Fruit fly (Drosophila melanogaster) whole organism, prepupa: ENCODE measurements around the gene Bx.

Experiments used
- Blimp-1 ChIP-seq: fragments of 200-800 bp; sonication (Bioruptor generic); optimal IDR thresholded peaks from 3 replicates; lab custom pipeline; 2017; ENCODE audit warnings: missing biosample characterization, missing genetic modification characterization, mild to moderate bottlenecking, moderate library complexity, missing genetic modification reagents
- CG10669 ChIP-seq: fragments of 200-800 bp; sonication (Bioruptor generic); optimal IDR thresholded peaks from 3 replicates; lab custom pipeline; 2018; ENCODE audit warnings: missing biosample characterization, mild to moderate bottlenecking, missing genetic modification characterization, moderate library complexity
- CG11294 ChIP-seq: fragments of 200-800 bp; sonication (Bioruptor generic); IDR thresholded peaks from 2 replicates; pipeline ENCODE4 v1.3.6; 2022; ENCODE audit warnings: missing biosample characterization, missing genetic modification characterization
- CG11762 ChIP-seq: fragments of 200-800 bp; sonication (Bioruptor generic); optimal IDR thresholded peaks from 3 replicates; lab custom pipeline; 2016; ENCODE audit warnings: missing biosample characterization, missing genetic modification characterization; ENCODE audit not compliant: insufficient read depth
- CG11902 ChIP-seq: fragments of 200-800 bp; sonication (Bioruptor generic); optimal IDR thresholded peaks from 3 replicates; lab custom pipeline; 2016; ENCODE audit warnings: missing biosample characterization, missing genetic modification characterization
- CG1621 ChIP-seq: fragments of 200-800 bp; sonication (Bioruptor generic); optimal IDR thresholded peaks from 3 replicates; lab custom pipeline; 2018; ENCODE audit warnings: missing biosample characterization, mild to moderate bottlenecking, missing genetic modification characterization
- CG16779 ChIP-seq: fragments of 200-800 bp; sonication (Bioruptor generic); optimal IDR thresholded peaks from 3 replicates; lab custom pipeline; 2017; ENCODE audit warnings: missing biosample characterization, mild to moderate bottlenecking, missing genetic modification characterization
- CG3032 ChIP-seq: fragments of 200-800 bp; optimal IDR thresholded peaks from 2 replicates; lab custom pipeline; 2019; ENCODE audit warnings: missing biosample characterization, mild to moderate bottlenecking, missing genetic modification characterization, moderate library complexity
- CG32006 ChIP-seq: fragments of 200-800 bp; sonication (Bioruptor generic); optimal IDR thresholded peaks from 3 replicates; lab custom pipeline; 2017; ENCODE audit warnings: missing biosample characterization, mild to moderate bottlenecking, missing genetic modification characterization
- CG34406 ChIP-seq: fragments of 200-800 bp; sonication (Bioruptor generic); optimal IDR thresholded peaks from 3 replicates; lab custom pipeline; 2016; ENCODE audit warnings: missing biosample characterization, missing genetic modification characterization
- CG4318 ChIP-seq: fragments of 200-800 bp; sonication (Bioruptor generic); optimal IDR thresholded peaks from 3 replicates; lab custom pipeline; 2017; ENCODE audit warnings: missing biosample characterization, mild to moderate bottlenecking, missing genetic modification characterization
- CG6276 ChIP-seq: fragments of 200-800 bp; sonication (Bioruptor generic); optimal IDR thresholded peaks from 2 replicates; lab custom pipeline; 2017; ENCODE audit warnings: missing biosample characterization, mild to moderate bottlenecking, missing genetic modification characterization
- CG6792 ChIP-seq: fragments of 200-800 bp; sonication (Bioruptor generic); optimal IDR thresholded peaks from 3 replicates; lab custom pipeline; 2016; ENCODE audit warnings: missing biosample characterization, missing genetic modification characterization
- CG6808 ChIP-seq: fragments of 200-800 bp; sonication (Bioruptor generic); optimal IDR thresholded peaks from 3 replicates; lab custom pipeline; 2017; ENCODE audit warnings: missing biosample characterization, missing genetic modification characterization, mild to moderate bottlenecking, moderate library complexity, missing genetic modification reagents
- CG7368 ChIP-seq: fragments of 200-800 bp; sonication (Bioruptor generic); optimal IDR thresholded peaks from 3 replicates; lab custom pipeline; 2016; ENCODE audit warnings: missing biosample characterization, missing genetic modification characterization
- CG8119 ChIP-seq: fragments of 200-800 bp; sonication (Bioruptor generic); IDR thresholded peaks from 3 replicates; pipeline ENCODE4 v1.3.6; 2022; ENCODE audit warnings: missing biosample characterization, missing genetic modification characterization
- CG8319 ChIP-seq: fragments of 200-800 bp; sonication (Bioruptor generic); optimal IDR thresholded peaks from 3 replicates; lab custom pipeline; 2016; ENCODE audit warnings: missing biosample characterization, missing genetic modification characterization
- CG9139 ChIP-seq: fragments of 200-800 bp; sonication (Bioruptor generic); optimal IDR thresholded peaks from 3 replicates; lab custom pipeline; 2017; ENCODE audit warnings: missing biosample characterization, mild to moderate bottlenecking, missing genetic modification characterization
- Eip78C ChIP-seq: fragments of 200-800 bp; sonication (Bioruptor generic); peaks from one replicate; lab custom pipeline; 2016; ENCODE audit warnings: missing biosample characterization, missing genetic modification characterization
- Eip93F ChIP-seq: fragments of 200-800 bp; sonication (Bioruptor generic); optimal IDR thresholded peaks from 2 replicates; lab custom pipeline; 2016; ENCODE audit warnings: missing biosample characterization, mild to moderate bottlenecking, missing genetic modification characterization
- Ets96B ChIP-seq: fragments of 200-800 bp; optimal IDR thresholded peaks from 2 replicates; lab custom pipeline; 2019; ENCODE audit warnings: missing biosample characterization, mild to moderate bottlenecking, missing genetic modification characterization, moderate library complexity
- Hr38 ChIP-seq: sonication (Bioruptor generic); optimal IDR thresholded peaks from 2 replicates; lab custom pipeline; 2016; ENCODE audit warnings: missing biosample characterization, missing genetic modification characterization
- Hr4 ChIP-seq: fragments of 200-800 bp; sonication (Bioruptor generic); optimal IDR thresholded peaks from 3 replicates; lab custom pipeline; 2016; ENCODE audit warnings: missing biosample characterization, missing genetic modification characterization
- Lpt ChIP-seq: fragments of 200-800 bp; sonication (Bioruptor generic); optimal IDR thresholded peaks from 3 replicates; lab custom pipeline; 2016; ENCODE audit warnings: missing biosample characterization, missing genetic modification characterization
- Met ChIP-seq: fragments of 200-800 bp; sonication (Bioruptor generic); optimal IDR thresholded peaks from 3 replicates; lab custom pipeline; 2016; ENCODE audit warnings: missing biosample characterization, missing genetic modification characterization
- Sox15 ChIP-seq: fragments of 200-800 bp; sonication (Bioruptor generic); optimal IDR thresholded peaks from 3 replicates; lab custom pipeline; 2016; ENCODE audit warnings: missing biosample characterization, missing genetic modification characterization
- achi ChIP-seq: fragments of 200-800 bp; sonication (Bioruptor generic); optimal IDR thresholded peaks from 3 replicates; lab custom pipeline; 2016; ENCODE audit warnings: missing biosample characterization, missing genetic modification characterization
- acj6 ChIP-seq: fragments of 200-800 bp; sonication (Bioruptor generic); optimal IDR thresholded peaks from 3 replicates; lab custom pipeline; 2016; ENCODE audit warnings: missing biosample characterization, missing genetic modification characterization
- cyc ChIP-seq: fragments of 200-800 bp; sonication (Bioruptor generic); optimal IDR thresholded peaks from 3 replicates; lab custom pipeline; 2016; ENCODE audit warnings: missing biosample characterization, missing genetic modification characterization
- dac ChIP-seq: fragments of 200-800 bp; sonication (Bioruptor generic); optimal IDR thresholded peaks from 2 replicates; lab custom pipeline; 2017; ENCODE audit warnings: missing biosample characterization, mild to moderate bottlenecking, missing genetic modification characterization
- dsx ChIP-seq: fragments of 200-800 bp; optimal IDR thresholded peaks from 3 replicates; lab custom pipeline; 2019; ENCODE audit warnings: missing biosample characterization, mild to moderate bottlenecking, missing genetic modification characterization, moderate library complexity; ENCODE audit not compliant: poor library complexity, severe bottlenecking
- eg ChIP-seq: fragments of 200-800 bp; sonication (Bioruptor generic); IDR thresholded peaks from 3 replicates; pipeline ENCODE4 v1.3.6; 2022; ENCODE audit warnings: missing biosample characterization, missing genetic modification characterization
- fd85E ChIP-seq: fragments of 200-800 bp; sonication (Bioruptor generic); optimal IDR thresholded peaks from 3 replicates; lab custom pipeline; 2016; ENCODE audit warnings: missing biosample characterization, missing genetic modification characterization
- fkh ChIP-seq: fragments of 200-800 bp; sonication (Bioruptor generic); optimal IDR thresholded peaks from 3 replicates; lab custom pipeline; 2017; ENCODE audit warnings: missing biosample characterization, mild to moderate bottlenecking, missing genetic modification characterization, moderate library complexity
- lz ChIP-seq: fragments of 200-800 bp; sonication (Bioruptor generic); optimal IDR thresholded peaks from 3 replicates; lab custom pipeline; 2016; ENCODE audit warnings: missing biosample characterization, missing genetic modification characterization
- net ChIP-seq: fragments of 200-800 bp; sonication (Bioruptor generic); optimal IDR thresholded peaks from 3 replicates; lab custom pipeline; 2016; ENCODE audit warnings: missing biosample characterization, missing genetic modification characterization
- pdm3 ChIP-seq: fragments of 200-800 bp; sonication (Bioruptor generic); optimal IDR thresholded peaks from 3 replicates; lab custom pipeline; 2016; ENCODE audit warnings: missing biosample characterization, missing genetic modification characterization
- salr ChIP-seq, 2 experiments: fragments of 200-800 bp; sonication (Bioruptor generic); optimal IDR thresholded peaks; 3 replicates each; lab custom pipeline; 2016 to 2018; ENCODE audit warnings: missing biosample characterization in 2 of 2, missing genetic modification characterization in 2 of 2, mild to moderate bottlenecking in 1 of 2
- spab ChIP-seq: fragments of 200-800 bp; sonication (Bioruptor generic); optimal IDR thresholded peaks from 2 replicates; lab custom pipeline; 2017; ENCODE audit warnings: missing biosample characterization, mild to moderate bottlenecking, missing genetic modification characterization, missing genetic modification reagents
- topi ChIP-seq: fragments of 200-800 bp; sonication (Bioruptor generic); optimal IDR thresholded peaks from 3 replicates; lab custom pipeline; 2016; ENCODE audit warnings: missing biosample characterization, missing genetic modification characterization
- vri ChIP-seq: fragments of 200-800 bp; sonication (Bioruptor generic); optimal IDR thresholded peaks from 3 replicates; lab custom pipeline; 2016; ENCODE audit warnings: missing biosample characterization, mild to moderate bottlenecking, missing genetic modification characterization

Gene Bx

dm6 chrX:18565630-18566319 lies 50.5 kb downstream of the Bx start (continued):
- peak; percentile 6 for TF ChIP-seq lz
- no peak for TF ChIP-seq Blimp-1 (GFP tag; lab: Kevin White, UChicago)
- TF ChIP-seq CG7368 (GFP tag; lab: Kevin White, UChicago) = no peak
- no peak for TF ChIP-seq CG6276 (GFP tag; lab: Kevin White, UChicago)
- TF ChIP-seq achi (GFP tag; lab: Kevin White, UChicago) = peak; percentile 20
- TF ChIP-seq CG3032 (tag; lab: Kevin White, UChicago) = peak; percentile 12
- TF ChIP-seq spab (GFP tag; lab: Kevin White, UChicago) = no peak
- peak; percentile 36 for TF ChIP-seq topi (GFP tag; lab: Kevin White, UChicago)
- TF ChIP-seq Hr38 = no peak
- peak; percentile 39 for TF ChIP-seq Met (GFP tag; lab: Kevin White, UChicago)
- TF ChIP-seq salr (GFP tag; optimal IDR thresholded peaks at IDR 0.05; lab: Kevin White, UChicago) = no peak
- no peak for TF ChIP-seq net (GFP tag; lab: Kevin White, UChicago)
- peak; percentile 24 for TF ChIP-seq CG10669 (GFP tag; lab: Kevin White, UChicago)
- no peak for TF ChIP-seq CG8319 (GFP tag; lab: Kevin White, UChicago)
- TF ChIP-seq CG11762 (GFP tag; lab: Kevin White, UChicago) = no peak
- TF ChIP-seq acj6 (GFP tag; lab: Kevin White, UChicago) = peak; percentile 29
- peak; percentile 18 for TF ChIP-seq Ets96B (tag; lab: Kevin White, UChicago)
- TF ChIP-seq CG11294 = no peak
- no peak for TF ChIP-seq CG34406 (GFP tag; lab: Kevin White, UChicago)
- TF ChIP-seq pdm3 (GFP tag; lab: Kevin White, UChicago) = peak; percentile 19
- TF ChIP-seq Eip93F = no peak
- peak; percentile 8 for TF ChIP-seq vri (GFP tag; lab: Kevin White, UChicago)
- peak; percentile 60 for TF ChIP-seq CG8119 (GFP tag; lab: Robert Waterston, UW)

- no peak for TF ChIP-seq Eip78C (GFP tag; lab: Kevin White, UChicago)
- no peak for TF ChIP-seq CG11294
- TF ChIP-seq Eip93F = no peak
- no peak for TF ChIP-seq achi (GFP tag; lab: Kevin White, UChicago)
- TF ChIP-seq cyc (GFP tag; lab: Kevin White, UChicago) = no peak
- no peak for TF ChIP-seq net (GFP tag; lab: Kevin White, UChicago)
- no peak for TF ChIP-seq CG34406 (GFP tag; lab: Kevin White, UChicago)
- TF ChIP-seq CG6792 (GFP tag; lab: Kevin White, UChicago) = no peak
- TF ChIP-seq fkh (GFP tag; lab: Kevin White, UChicago) = no peak
- TF ChIP-seq acj6 (GFP tag; lab: Kevin White, UChicago) = no peak
- no peak for TF ChIP-seq CG11762 (GFP tag; lab: Kevin White, UChicago)
- no peak for TF ChIP-seq Hr38
- no peak for TF ChIP-seq CG1621 (tag; lab: Kevin White, UChicago)
- no peak for TF ChIP-seq dac (GFP tag; lab: Kevin White, UChicago)
- no peak for TF ChIP-seq CG6808 (GFP tag; lab: Kevin White, UChicago)
- no peak for TF ChIP-seq CG32006 (GFP tag; lab: Kevin White, UChicago)
- TF ChIP-seq CG8119 (GFP tag; lab: Robert Waterston, UW) = no peak
- TF ChIP-seq Lpt (GFP tag; lab: Kevin White, UChicago) = no peak
- TF ChIP-seq dsx (GFP tag; lab: Kevin White, UChicago) = no peak
- no peak for TF ChIP-seq CG16779 (tag; lab: Kevin White, UChicago)
These were observed 59.9 kb downstream of the Bx start for dm6 chrX:18575151-18575550.

- TF ChIP-seq Sox15 (GFP tag; lab: Kevin White, UChicago) = no peak
- no peak for TF ChIP-seq CG11294
- no peak for TF ChIP-seq CG9139
- TF ChIP-seq spab (GFP tag; lab: Kevin White, UChicago) = no peak
- TF ChIP-seq dsx (GFP tag; lab: Kevin White, UChicago) = no peak
- no peak for TF ChIP-seq CG4318 (GFP tag; lab: Kevin White, UChicago)
- no peak for TF ChIP-seq eg
- no peak for TF ChIP-seq Met (GFP tag; lab: Kevin White, UChicago)
- TF ChIP-seq Hr4 (GFP tag; lab: Kevin White, UChicago) = no peak
- TF ChIP-seq Eip78C (GFP tag; lab: Kevin White, UChicago) = no peak
- no peak for TF ChIP-seq fd85E (GFP tag; lab: Kevin White, UChicago)
- no peak for TF ChIP-seq achi (GFP tag; lab: Kevin White, UChicago)
- TF ChIP-seq CG11902 = no peak
- TF ChIP-seq Ets96B (tag; lab: Kevin White, UChicago) = no peak
- TF ChIP-seq CG1621 (tag; lab: Kevin White, UChicago) = no peak
These were observed 72.0 kb downstream of the Bx start for dm6 chrX:18587265-18587664.
